Fruit fly (Drosophila melanogaster) whole organism, pupa: Measurements from ENCODE around the gene CG18599.
A peak's percentile ranks its signal among the peaks of the same experiment; 100 is the strongest.

ENCODE experiments used
- CG12605 ChIP-seq: fragments of 200-800 bp; sonication (Bioruptor generic); IDR thresholded peaks from 2 replicates; pipeline ENCODE4 v1.3.6; 2022; ENCODE audit warnings: missing biosample characterization, missing genetic modification characterization
- CG13204 ChIP-seq: fragments of 200-800 bp; sonication (Bioruptor generic); optimal IDR thresholded peaks from 2 replicates; lab custom pipeline; 2018; ENCODE audit warnings: missing biosample characterization, mild to moderate bottlenecking, missing genetic modification characterization, moderate library complexity
- CG14655 ChIP-seq: fragments of 200-800 bp; sonication (Bioruptor generic); optimal IDR thresholded peaks from 3 replicates; lab custom pipeline; 2017; ENCODE audit warnings: mild to moderate bottlenecking, missing biosample characterization, missing genetic modification reagents, missing genetic modification characterization
- CG15710 ChIP-seq: fragments of 200-800 bp; sonication (Bioruptor generic); optimal IDR thresholded peaks from 2 replicates; lab custom pipeline; 2018; ENCODE audit warnings: missing biosample characterization, mild to moderate bottlenecking, missing genetic modification characterization, moderate library complexity
- CG17806 ChIP-seq: fragments of 200-800 bp; sonication (Bioruptor generic); optimal IDR thresholded peaks from 2 replicates; lab custom pipeline; 2018; ENCODE audit warnings: missing biosample characterization, mild to moderate bottlenecking, missing genetic modification characterization, moderate library complexity
- CG32121 ChIP-seq: fragments of 200-800 bp; sonication (Bioruptor generic); IDR thresholded peaks from 2 replicates; pipeline ENCODE4 v1.3.6; 2022; ENCODE audit warnings: missing biosample characterization, missing genetic modification characterization
- CG34367 ChIP-seq: fragments of 200-800 bp; sonication (Bioruptor generic); optimal IDR thresholded peaks from 2 replicates; lab custom pipeline; 2018; ENCODE audit warnings: missing biosample characterization, mild to moderate bottlenecking, missing genetic modification characterization
- CG4496 ChIP-seq: fragments of 200-800 bp; sonication (Bioruptor generic); IDR thresholded peaks from 3 replicates; pipeline ENCODE4 v1.3.6; 2022; ENCODE audit warnings: missing biosample characterization, missing genetic modification characterization
- CG8159 ChIP-seq: fragments of 200-800 bp; sonication (Bioruptor generic); optimal IDR thresholded peaks from 3 replicates; lab custom pipeline; 2018; ENCODE audit warnings: missing biosample characterization, mild to moderate bottlenecking, missing genetic modification characterization, moderate library complexity
- CG8301 ChIP-seq: fragments of 200-800 bp; sonication (Bioruptor generic); optimal IDR thresholded peaks from 2 replicates; lab custom pipeline; 2018; ENCODE audit warnings: missing biosample characterization, mild to moderate bottlenecking, missing genetic modification characterization
- D1 ChIP-seq: fragments of 200-800 bp; sonication (Bioruptor generic); optimal IDR thresholded peaks from 2 replicates; lab custom pipeline; 2018; ENCODE audit warnings: missing biosample characterization, mild to moderate bottlenecking, missing genetic modification characterization, moderate library complexity
- EcR ChIP-seq: fragments of 200-800 bp; sonication (Bioruptor generic); optimal IDR thresholded peaks from 3 replicates; lab custom pipeline; 2019; ENCODE audit warnings: missing biosample characterization, missing genetic modification characterization, mild to moderate bottlenecking, moderate library complexity, missing genetic modification reagents
- Ets98B ChIP-seq: fragments of 200-800 bp; sonication (Bioruptor generic); IDR thresholded peaks from 2 replicates; pipeline ENCODE4 v1.3.6; 2022; ENCODE audit warnings: missing biosample characterization, missing genetic modification characterization
- Pif1A ChIP-seq: fragments of 200-800 bp; sonication (Bioruptor generic); optimal IDR thresholded peaks from 3 replicates; lab custom pipeline; 2016; ENCODE audit warnings: missing biosample characterization, missing genetic modification characterization
- Pif1B ChIP-seq: fragments of 200-800 bp; sonication (Bioruptor generic); optimal IDR thresholded peaks from 3 replicates; lab custom pipeline; 2016; ENCODE audit warnings: missing biosample characterization, missing genetic modification characterization
- Snoo ChIP-seq: fragments of 200-800 bp; sonication (Bioruptor generic); optimal IDR thresholded peaks from 3 replicates; lab custom pipeline; 2017; ENCODE audit warnings: missing biosample characterization, mild to moderate bottlenecking, missing genetic modification characterization, inconsistent platforms
- fd96Ca ChIP-seq: fragments of 200-800 bp; sonication (Bioruptor generic); IDR thresholded peaks from 3 replicates; pipeline ENCODE4 v1.3.6; 2022; ENCODE audit warnings: missing biosample characterization, missing genetic modification characterization
- rn ChIP-seq: fragments of 200-800 bp; sonication (Bioruptor generic); IDR thresholded peaks from 2 replicates; pipeline ENCODE4 v1.3.6; 2022; ENCODE audit warnings: missing biosample characterization, missing genetic modification characterization

The CG18599 gene

dm6 chr3R:18314824-18315690 lies 47.5 kb downstream of the CG18599 start:
- TF ChIP-seq D1 (tag; lab: Kevin White, UChicago) (no peak), CG8301 (tag; lab: Kevin White, UChicago) (no peak), Ets98B (peak; percentile 55), Pif1B (GFP tag; lab: Kevin White, UChicago) (no peak), CG8159 (tag; lab: Kevin White, UChicago) (no peak), CG34367 (tag; lab: Kevin White, UChicago) (no peak), CG32121 (GFP tag; lab: Robert Waterston, UW) (peak; percentile 66), CG13204 (GFP tag; lab: Kevin White, UChicago) (no peak), fd96Ca (GFP tag; lab: Robert Waterston, UW) (peak; percentile 64; the same call in 1 of the 3 replicates), rn (GFP tag; lab: Robert Waterston, UW) (no peak), CG12605 (GFP tag; lab: Robert Waterston, UW) (no peak), CG15710 (tag; lab: Kevin White, UChicago) (no peak), CG14655 (GFP tag; lab: Kevin White, UChicago) (no peak), EcR (GFP tag; lab: Kevin White, UChicago) (peak; percentile 15), CG17806 (tag; lab: Kevin White, UChicago) (no peak), CG4496 (GFP tag; lab: Robert Waterston, UW) (peak; percentile 73), Snoo (no peak), Pif1A (no peak)
- TF ChIP-seq, all 21 proteins: peak for 5
